Worm (Caenorhabditis elegans): ENCODE results near the gene T14G8.6.
A peak's percentile ranks its signal among the peaks of the same experiment; 100 is the strongest.

T14G8.6 gene

ce11 chrX:12827741-12828408 is 34.8 kb downstream of the T14G8.6 start (continued):
- TF ChIP-seq mel-28 (tag; optimal IDR thresholded peaks at IDR 0.05; ENCODE audit: borderline replicate concordance) (no peak), aptf-3 (GFP tag; IDR thresholded peaks at IDR 0.05) (no peak), lsl-1 (GFP tag; optimal IDR thresholded peaks at IDR 0.05) (no peak)

- no peak for TF ChIP-seq F52B5.7 (tag; optimal IDR thresholded peaks at IDR 0.05)
- no peak for TF ChIP-seq attf-5 (GFP tag; optimal IDR thresholded peaks at IDR 0.05)
- TF ChIP-seq madf-10 (tag; optimal IDR thresholded peaks at IDR 0.05): no peak
- TF ChIP-seq let-526 (GFP tag; IDR thresholded peaks at IDR 0.05): no peak
- TF ChIP-seq F37B4.10 (GFP tag; IDR thresholded peaks at IDR 0.05): no peak
Observed at ce11 chrX:12826782-12827181, 35.9 kb downstream of the T14G8.6 start.

ce11 chrX:12825174-12825573 is 37.5 kb downstream of the T14G8.6 start:
- no peak for TF ChIP-seq lin-40 (tag; optimal IDR thresholded peaks at IDR 0.05)
- TF ChIP-seq B0035.1 (tag; optimal IDR thresholded peaks at IDR 0.05): no peak
- TF ChIP-seq somi-1 (GFP tag; optimal IDR thresholded peaks at IDR 0.05): no peak
- no peak for TF ChIP-seq nfyb-1 (GFP tag; IDR thresholded peaks at IDR 0.05)
- TF ChIP-seq C17E4.6 (GFP tag; IDR thresholded peaks at IDR 0.05): no peak
- no peak for TF ChIP-seq gei-17 (GFP tag; optimal IDR thresholded peaks at IDR 0.05)
- no peak for TF ChIP-seq Y79H2A.3 (GFP tag; conservative IDR thresholded peaks at IDR 0.05)

ce11 chrX:12819512-12819911 is 43.1 kb downstream of the T14G8.6 start:
- TF ChIP-seq lin-40 (tag; optimal IDR thresholded peaks at IDR 0.05) (no peak), hrde-1 (tag; optimal IDR thresholded peaks at IDR 0.05; ENCODE audit: borderline replicate concordance) (no peak), tbx-9 (tag; optimal IDR thresholded peaks at IDR 0.05; ENCODE audit: borderline replicate concordance) (no peak), mel-28 (tag; optimal IDR thresholded peaks at IDR 0.05; ENCODE audit: borderline replicate concordance) (no peak), hlh-12 (tag; optimal IDR thresholded peaks at IDR 0.05) (no peak)

ce11 chrX:12818768-12819167 is 43.9 kb downstream of the T14G8.6 start:
- TF ChIP-seq nfya-2 (GFP tag; IDR thresholded peaks at IDR 0.05) (no peak), efl-1 (GFP tag; optimal IDR thresholded peaks at IDR 0.05) (no peak), cebp-1 (GFP tag; IDR thresholded peaks at IDR 0.05) (peak; percentile 90), cebp-1 (tag; optimal IDR thresholded peaks at IDR 0.05) (peak; percentile 91), ztf-18 (tag; optimal IDR thresholded peaks at IDR 0.05) (no peak), unc-62 (GFP tag; optimal IDR thresholded peaks at IDR 0.05) (peak; percentile 7), nhr-80 (tag; optimal IDR thresholded peaks at IDR 0.05) (peak; percentile 21)

- no peak for TF ChIP-seq mel-28 (tag; optimal IDR thresholded peaks at IDR 0.05; ENCODE audit: borderline replicate concordance)
- TF ChIP-seq chd-7 (tag; optimal IDR thresholded peaks at IDR 0.05): no peak
- no peak for TF ChIP-seq hmg-1.2 (GFP tag; IDR thresholded peaks at IDR 0.05)
- TF ChIP-seq Y56A3A.18 (GFP tag; IDR thresholded peaks at IDR 0.05): no peak
- TF ChIP-seq ceh-27 (GFP tag; optimal IDR thresholded peaks at IDR 0.05): no peak
- no peak for TF ChIP-seq F22D6.2 (tag; optimal IDR thresholded peaks at IDR 0.05)
- no peak for TF ChIP-seq dox-1 (GFP tag; IDR thresholded peaks at IDR 0.05)
- TF ChIP-seq nhr-90 (tag; optimal IDR thresholded peaks at IDR 0.05): no peak
- TF ChIP-seq F37B4.10 (GFP tag; IDR thresholded peaks at IDR 0.05): no peak
- no peak for TF ChIP-seq lin-40 (tag; optimal IDR thresholded peaks at IDR 0.05)
- TF ChIP-seq snpc-3.4 (tag; optimal IDR thresholded peaks at IDR 0.05): no peak
- TF ChIP-seq egl-44 (GFP tag; IDR thresholded peaks at IDR 0.05): no peak
- TF ChIP-seq D2030.7 (GFP tag; IDR thresholded peaks at IDR 0.05): no peak
- TF ChIP-seq snpc-4 (GFP tag; optimal IDR thresholded peaks at IDR 0.05): no peak
- no peak for TF ChIP-seq snpc-4 (tag; optimal IDR thresholded peaks at IDR 0.05)
- TF ChIP-seq Y79H2A.3 (GFP tag; conservative IDR thresholded peaks at IDR 0.05): no peak
- no peak for TF ChIP-seq ets-4 (GFP tag; optimal IDR thresholded peaks at IDR 0.05)
- TF ChIP-seq B0019.2 (GFP tag; conservative IDR thresholded peaks at IDR 0.05): no peak
- no peak for TF ChIP-seq Y67H2A.10 (GFP tag; conservative IDR thresholded peaks at IDR 0.05)
Observed at ce11 chrX:12815367-12815766, 47.3 kb downstream of the T14G8.6 start.

Data from whole organism, young adult.